Worm (Caenorhabditis elegans): Measurements from ENCODE around the gene C05D12.3.

Gene C05D12.3

ce11 chrII:11424579-11425316 is at the start of gene C05D12.3:
C05D12.3 (plus strand) TSS chrII:11425266.
- TF ChIP-seq him-1 (tag; optimal IDR thresholded peaks at IDR 0.05) (no peak), dao-5 (tag; optimal IDR thresholded peaks at IDR 0.05) (no peak), W03F9.2 (tag; optimal IDR thresholded peaks at IDR 0.05) (no peak)

- TF ChIP-seq him-1 (tag; optimal IDR thresholded peaks at IDR 0.05) (no peak), W03F9.2 (tag; optimal IDR thresholded peaks at IDR 0.05) (no peak), dao-5 (tag; optimal IDR thresholded peaks at IDR 0.05) (no peak)
Observed at ce11 chrII:11376026-11376425, 49.0 kb upstream of the C05D12.3 start.

ce11 chrII:11376598-11377108 is 48.4 kb upstream of the C05D12.3 start:
- TF ChIP-seq dao-5 (tag; optimal IDR thresholded peaks at IDR 0.05) (no peak), him-1 (tag; optimal IDR thresholded peaks at IDR 0.05) (no peak), W03F9.2 (tag; optimal IDR thresholded peaks at IDR 0.05) (peak; percentile 10)

- TF ChIP-seq W03F9.2 (tag; optimal IDR thresholded peaks at IDR 0.05) (no peak), him-1 (tag; optimal IDR thresholded peaks at IDR 0.05) (no peak), dao-5 (tag; optimal IDR thresholded peaks at IDR 0.05) (no peak)
Observed at ce11 chrII:11377700-11378099, 47.4 kb upstream of the C05D12.3 start.

- TF ChIP-seq him-1 (tag; optimal IDR thresholded peaks at IDR 0.05) = no peak
- no peak for TF ChIP-seq dao-5 (tag; optimal IDR thresholded peaks at IDR 0.05)
- TF ChIP-seq W03F9.2 (tag; optimal IDR thresholded peaks at IDR 0.05) = no peak
Observed at ce11 chrII:11383058-11383457, 42.0 kb upstream of the C05D12.3 start, which contains the start of the genes C33B4.5 and C33B4.4. C33B4.5 (plus strand) TSS chrII:11383327. C33B4.4 (minus strand) TSS chrII:11383442.

ce11 chrII:11384099-11384498 is 41.0 kb upstream of the C05D12.3 start:
- TF ChIP-seq dao-5 (tag; optimal IDR thresholded peaks at IDR 0.05) (no peak), W03F9.2 (tag; optimal IDR thresholded peaks at IDR 0.05) (no peak), him-1 (tag; optimal IDR thresholded peaks at IDR 0.05) (no peak)

ce11 chrII:11386950-11387349 is 38.1 kb upstream of the C05D12.3 start:
- TF ChIP-seq W03F9.2 (tag; optimal IDR thresholded peaks at IDR 0.05) = no peak
- TF ChIP-seq dao-5 (tag; optimal IDR thresholded peaks at IDR 0.05) = no peak
- no peak for TF ChIP-seq him-1 (tag; optimal IDR thresholded peaks at IDR 0.05)

- TF ChIP-seq W03F9.2 (tag; optimal IDR thresholded peaks at IDR 0.05) = no peak
Observed at ce11 chrII:11390865-11391264, 34.2 kb upstream of the C05D12.3 start, which contains the start of gene shn-1. shn-1 (minus strand) TSS chrII:11390965.

ce11 chrII:11392390-11392789 is 32.7 kb upstream of the C05D12.3 start:
- no peak for TF ChIP-seq W03F9.2 (tag; optimal IDR thresholded peaks at IDR 0.05)
- no peak for TF ChIP-seq dao-5 (tag; optimal IDR thresholded peaks at IDR 0.05)
- no peak for TF ChIP-seq him-1 (tag; optimal IDR thresholded peaks at IDR 0.05)

ce11 chrII:11393787-11394186 is 31.3 kb upstream of the C05D12.3 start:
- no peak for TF ChIP-seq dao-5 (tag; optimal IDR thresholded peaks at IDR 0.05)
- TF ChIP-seq him-1 (tag; optimal IDR thresholded peaks at IDR 0.05) = no peak
- no peak for TF ChIP-seq W03F9.2 (tag; optimal IDR thresholded peaks at IDR 0.05)

- TF ChIP-seq him-1 (tag; optimal IDR thresholded peaks at IDR 0.05) (no peak), W03F9.2 (tag; optimal IDR thresholded peaks at IDR 0.05) (no peak), dao-5 (tag; optimal IDR thresholded peaks at IDR 0.05) (no peak)
Observed at ce11 chrII:11396217-11396616, 28.8 kb upstream of the C05D12.3 start.

ce11 chrII:11398787-11399186 is 26.3 kb upstream of the C05D12.3 start:
- TF ChIP-seq him-1 (tag; optimal IDR thresholded peaks at IDR 0.05) (no peak), W03F9.2 (tag; optimal IDR thresholded peaks at IDR 0.05) (no peak), dao-5 (tag; optimal IDR thresholded peaks at IDR 0.05) (no peak)

- no peak for TF ChIP-seq dao-5 (tag; optimal IDR thresholded peaks at IDR 0.05)
- no peak for TF ChIP-seq W03F9.2 (tag; optimal IDR thresholded peaks at IDR 0.05)
- TF ChIP-seq him-1 (tag; optimal IDR thresholded peaks at IDR 0.05) = no peak
Observed at ce11 chrII:11400386-11400785, 24.7 kb upstream of the C05D12.3 start.

- no peak for TF ChIP-seq W03F9.2 (tag; optimal IDR thresholded peaks at IDR 0.05)
- no peak for TF ChIP-seq him-1 (tag; optimal IDR thresholded peaks at IDR 0.05)
- TF ChIP-seq dao-5 (tag; optimal IDR thresholded peaks at IDR 0.05) = no peak
Observed at ce11 chrII:11409678-11410133, 15.4 kb upstream of the C05D12.3 start, which contains the start of gene C05D12.7. C05D12.7 (plus strand) TSS chrII:11410083.
